Fruit fly (Drosophila melanogaster) whole organism, adult: ENCODE results near the gene Ccp84Ad.

Experiments used
- CG5204 ChIP-seq: fragments of 200-800 bp; sonication (Bioruptor generic); optimal IDR thresholded peaks from 2 replicates; lab custom pipeline; 2016; ENCODE audit warnings: missing biosample characterization, missing genetic modification characterization
- CG7045 ChIP-seq: fragments of 200-800 bp; sonication (Bioruptor generic); optimal IDR thresholded peaks from 2 replicates; lab custom pipeline; 2017; ENCODE audit warnings: missing biosample characterization, mild to moderate bottlenecking, missing genetic modification characterization
- Clk ChIP-seq: fragments of 200-800 bp; sonication (Bioruptor generic); optimal IDR thresholded peaks from 2 replicates; lab custom pipeline; 2017; ENCODE audit warnings: missing biosample characterization, missing genetic modification characterization
- bab1 ChIP-seq: fragments of 200-800 bp; sonication (Bioruptor generic); optimal IDR thresholded peaks from 3 replicates; lab custom pipeline; 2019; ENCODE audit warnings: missing biosample characterization, mild to moderate bottlenecking, missing genetic modification characterization, moderate library complexity
- cic ChIP-seq: fragments of 200-800 bp; sonication (Bioruptor generic); optimal IDR thresholded peaks from 2 replicates; lab custom pipeline; 2017; ENCODE audit warnings: missing biosample characterization, mild to moderate bottlenecking, missing genetic modification characterization, moderate library complexity
- cnc ChIP-seq, 2 experiments: fragments of >200 bp; optimal IDR thresholded peaks; 2 replicates each; lab custom pipeline; 2017
- kay ChIP-seq: fragments of 200-800 bp; sonication (Bioruptor generic); peaks from one replicate; lab custom pipeline; 2016; ENCODE audit warnings: missing biosample characterization, missing genetic modification characterization, borderline replicate concordance

DNA sequence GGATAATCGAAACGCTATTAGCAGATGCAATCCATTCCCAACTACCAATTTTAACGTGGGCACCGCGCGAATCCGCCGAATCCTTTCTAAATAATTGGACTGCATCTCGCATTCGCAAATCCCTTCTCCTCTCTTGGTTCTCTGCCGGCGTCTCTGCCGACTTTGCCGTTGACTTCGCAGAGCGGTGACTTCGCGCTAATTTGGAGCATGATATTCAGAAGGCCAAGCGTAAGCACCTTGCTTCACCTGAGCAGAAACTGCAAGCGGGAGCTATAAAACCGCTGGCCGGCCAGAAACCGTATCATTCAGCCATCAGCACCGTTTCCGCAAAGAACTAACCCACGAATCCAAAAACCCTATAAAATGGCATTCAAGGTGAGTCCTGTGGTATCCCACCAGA lies 11.3 kb downstream of the Ccp84Ad start, which contains the start of gene Ccp84Aa:
- TF ChIP-seq cnc (optimal IDR thresholded peaks at IDR 0.05; lab: Kevin White, UChicago) (no peak), CG7045 (no peak), Clk (GFP tag; lab: Kevin White, UChicago) (no peak), cic (GFP tag; lab: Kevin White, UChicago) (no peak), CG5204 (GFP tag; lab: Kevin White, UChicago) (no peak), bab1 (GFP tag; lab: Kevin White, UChicago) (no peak), kay (GFP tag; lab: Kevin White, UChicago) (no peak)
